Worm (Caenorhabditis elegans) whole organism, young adult: Measurements from ENCODE around the gene ceh-32.

Source experiments
- B0261.1 ChIP-seq: sonication (generic microtip); optimal IDR thresholded peaks from 2 replicates; lab custom pipeline; 2016; ENCODE audit warnings: mild to moderate bottlenecking, missing genetic modification characterization, moderate library complexity, missing compliant biosample characterization
- B0336.3 ChIP-seq: fragments of 200-800 bp; sonication (Bioruptor generic); IDR thresholded peaks from 2 replicates; pipeline ENCODE4 v1.3.6; 2022; ENCODE audit warnings: missing genetic modification characterization, missing compliant biosample characterization
- C17E4.6 ChIP-seq: fragments of 200-800 bp; sonication (Bioruptor generic); IDR thresholded peaks from 2 replicates; pipeline ENCODE4 v1.3.6; 2022; ENCODE audit warnings: missing genetic modification reagents, missing genetic modification characterization, missing compliant biosample characterization
- F22D6.2 ChIP-seq: sonication (generic microtip); optimal IDR thresholded peaks from 2 replicates; lab custom pipeline; 2016; ENCODE audit warnings: mild to moderate bottlenecking, missing genetic modification characterization, missing compliant biosample characterization
- Y67H2A.10 ChIP-seq: fragments of 200-800 bp; sonication (Bioruptor generic); conservative IDR thresholded peaks from 2 replicates; pipeline ENCODE4 v1.3.6; 2022; ENCODE audit warnings: missing genetic modification reagents, missing genetic modification characterization, missing compliant biosample characterization
- ama-1 ChIP-seq, 3 experiments: fragments of 150-350 bp in 1 of 3; sonication (generic microtip) in 2 of 3; optimal IDR thresholded peaks; 2 replicates each; lab custom pipeline; 2014 to 2018; ENCODE audit warnings: missing biosample characterization in 2 of 3, missing genetic modification characterization in 2 of 3, missing genetic modification reagents in 2 of 3
- attf-6 ChIP-seq: fragments of 200-800 bp; sonication (Bioruptor generic); IDR thresholded peaks from 2 replicates; pipeline ENCODE4 v1.3.6; 2022; ENCODE audit warnings: missing genetic modification reagents, missing genetic modification characterization, missing compliant biosample characterization
- bed-1 ChIP-seq: fragments of 200-800 bp; sonication (Bioruptor generic); IDR thresholded peaks from 2 replicates; pipeline ENCODE4 v1.3.6; 2022; ENCODE audit warnings: missing genetic modification reagents, missing genetic modification characterization, missing compliant biosample characterization
- ceh-40 ChIP-seq: fragments of 200-800 bp; sonication (Bioruptor generic); IDR thresholded peaks from 2 replicates; pipeline ENCODE4 v1.3.6; 2022; ENCODE audit warnings: missing genetic modification characterization, missing compliant biosample characterization
- fkh-3 ChIP-seq: sonication (generic microtip); optimal IDR thresholded peaks from 2 replicates; lab custom pipeline; 2016; ENCODE audit warnings: mild to moderate bottlenecking, missing genetic modification characterization, missing compliant biosample characterization
- him-1 ChIP-seq: sonication (generic microtip); optimal IDR thresholded peaks from 2 replicates; lab custom pipeline; 2016; ENCODE audit warnings: missing genotype, missing genetic modification reagents, missing genetic modification characterization, missing compliant biosample characterization
- hmg-1.2 ChIP-seq: fragments of 200-800 bp; sonication (Bioruptor generic); IDR thresholded peaks from 2 replicates; pipeline ENCODE4 v1.3.6; 2022; ENCODE audit warnings: missing genetic modification reagents, missing genetic modification characterization, missing compliant biosample characterization
- hsf-1 ChIP-seq: fragments of 200-800 bp; sonication (Bioruptor generic); IDR thresholded peaks from 2 replicates; pipeline ENCODE4 v1.3.6; 2022; ENCODE audit warnings: missing genetic modification reagents, missing genetic modification characterization, missing compliant biosample characterization
- lin-40 ChIP-seq: sonication (generic microtip); optimal IDR thresholded peaks from 2 replicates; lab custom pipeline; 2016; ENCODE audit warnings: missing genetic modification characterization, mild to moderate bottlenecking, missing compliant biosample characterization, missing genotype, missing genetic modification reagents
- lsl-1 ChIP-seq: fragments of 200-800 bp; sonication (Bioruptor generic); optimal IDR thresholded peaks from 2 replicates; lab custom pipeline; 2018; ENCODE audit warnings: mild to moderate bottlenecking, missing genetic modification characterization, moderate library complexity, missing compliant biosample characterization
- madf-8 ChIP-seq: fragments of 200-800 bp; sonication (Bioruptor generic); conservative IDR thresholded peaks from 2 replicates; pipeline ENCODE4 v1.3.6; 2022; ENCODE audit warnings: missing genetic modification reagents, missing genetic modification characterization, missing compliant biosample characterization
- nhr-120 ChIP-seq: fragments of 200-800 bp; sonication (Bioruptor generic); IDR thresholded peaks from 2 replicates; pipeline ENCODE4 v1.3.6; 2022; ENCODE audit warnings: missing genetic modification characterization, missing compliant biosample characterization
- nhr-80 ChIP-seq: sonication (generic microtip); optimal IDR thresholded peaks from 2 replicates; lab custom pipeline; 2016; ENCODE audit warnings: missing genetic modification characterization, missing compliant biosample characterization
- nhr-90 ChIP-seq: sonication (generic microtip); optimal IDR thresholded peaks from 2 replicates; lab custom pipeline; 2016; ENCODE audit warnings: missing genotype, mild to moderate bottlenecking, missing genetic modification characterization, missing compliant biosample characterization
- rpc-1 ChIP-seq, 2 experiments: fragments of 150-350 bp in 1 of 2; sonication (generic microtip) in 1 of 2; optimal IDR thresholded peaks; 2 replicates each; lab custom pipeline; 2014 to 2018; ENCODE audit warnings: missing biosample characterization in 1 of 2, missing genetic modification characterization in 1 of 2, missing genetic modification reagents in 1 of 2, missing genotype in 1 of 2
- sdz-38 ChIP-seq: sonication (generic microtip); optimal IDR thresholded peaks from 2 replicates; lab custom pipeline; 2016; ENCODE audit warnings: missing genotype, missing genetic modification characterization, missing compliant biosample characterization
- snpc-3.4 ChIP-seq: sonication (generic microtip); optimal IDR thresholded peaks from 2 replicates; lab custom pipeline; 2017; ENCODE audit warnings: missing genetic modification characterization, mild to moderate bottlenecking, missing compliant biosample characterization, antibody characterized with exemption, moderate library complexity, missing genotype, missing genetic modification reagents
- tbx-9 ChIP-seq: sonication (generic microtip); optimal IDR thresholded peaks from 2 replicates; lab custom pipeline; 2016; ENCODE audit warnings: borderline replicate concordance, missing genetic modification characterization, inconsistent platforms, missing compliant biosample characterization
- unc-130 ChIP-seq: sonication (generic microtip); optimal IDR thresholded peaks from 2 replicates; lab custom pipeline; 2016; ENCODE audit warnings: missing genetic modification reagents, missing genetic modification characterization, missing compliant biosample characterization
- ztf-18 ChIP-seq: sonication (generic microtip); optimal IDR thresholded peaks from 2 replicates; lab custom pipeline; 2016; ENCODE audit warnings: missing genotype, mild to moderate bottlenecking, missing genetic modification characterization, missing compliant biosample characterization
- ztf-25 ChIP-seq: fragments of 200-800 bp; sonication (Bioruptor generic); IDR thresholded peaks from 2 replicates; pipeline ENCODE4 v1.3.6; 2022; ENCODE audit warnings: missing genetic modification reagents, missing genetic modification characterization, missing compliant biosample characterization
- ztf-26 ChIP-seq: sonication (generic microtip); optimal IDR thresholded peaks from 2 replicates; lab custom pipeline; 2017; ENCODE audit warnings: missing genetic modification characterization, missing compliant biosample characterization

The ceh-32 gene

DNA sequence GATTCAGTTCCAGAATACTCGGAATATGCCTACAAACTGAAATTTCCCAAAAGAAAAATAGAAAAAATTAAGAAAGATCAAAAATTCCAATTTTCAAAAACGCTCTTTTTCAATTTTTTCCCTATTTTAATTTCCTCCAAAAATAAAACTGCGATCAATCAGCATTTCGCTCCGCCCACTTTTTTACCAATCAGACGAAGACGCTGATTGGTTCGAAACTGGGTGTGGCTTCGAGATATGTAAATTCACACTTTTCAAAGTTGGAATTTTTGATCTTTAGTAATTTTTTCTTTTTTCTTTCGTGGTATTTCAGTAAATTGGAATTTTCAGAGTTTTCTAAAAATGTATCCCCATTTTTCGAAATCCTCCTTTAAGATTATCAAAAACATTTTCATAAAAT is 28.2 kb downstream of the ceh-32 start (continued):
- TF ChIP-seq madf-8 (GFP tag; lab: Robert Waterston, UW) (no peak), nhr-90 (tag; lab: Kevin White, UChicago) (no peak)
- TF ChIP-seq, all 124 proteins: peak for 0

DNA sequence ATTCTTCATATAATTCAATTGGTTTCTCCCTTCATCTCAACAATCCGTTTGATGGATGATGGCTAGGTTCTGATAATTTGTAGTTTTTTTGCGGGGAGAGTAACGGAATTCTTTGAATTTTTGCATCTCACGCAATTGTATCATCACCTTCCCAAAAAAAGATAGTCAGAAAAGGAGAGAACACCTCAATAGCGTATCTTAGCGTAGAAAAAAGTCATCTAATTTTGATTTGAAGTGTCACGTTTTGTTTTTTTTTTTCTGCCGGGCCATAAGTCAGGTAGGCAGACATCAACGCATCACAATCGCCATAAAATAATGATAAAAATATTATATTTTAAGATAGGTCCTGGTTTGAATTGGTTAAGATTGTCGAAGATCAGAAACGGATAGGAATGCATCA is 28.7 kb downstream of the ceh-32 start:
- TF ChIP-seq ztf-25 (GFP tag; lab: Robert Waterston, UW) (no peak), lin-40 (tag; lab: Kevin White, UChicago) (peak; percentile 20)

DNA sequence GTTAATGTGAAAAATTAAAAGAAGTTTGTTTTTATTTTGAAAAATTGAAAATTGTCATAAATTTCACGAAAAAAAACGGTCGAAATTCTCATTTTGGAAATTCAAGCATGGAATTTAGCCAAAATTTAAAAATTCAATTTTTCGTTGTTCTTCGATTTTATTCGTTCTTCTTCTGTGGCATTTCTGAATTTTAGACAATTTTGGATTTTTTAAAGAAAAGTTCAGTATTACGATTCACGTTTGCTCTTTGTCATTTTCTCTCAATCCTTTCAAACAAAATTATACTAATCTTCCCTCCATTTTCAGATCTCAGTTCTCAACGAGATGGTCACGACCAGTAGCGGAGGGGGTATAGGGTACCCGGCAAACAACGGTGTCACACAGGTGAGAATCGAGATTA is 29.6 kb downstream of the ceh-32 start, which contains the start of gene ape-1:
Gene ape-1, plus strand, starts transcription at position 301 of the 400 bp plus-strand sequence.
- TF ChIP-seq ztf-26 (tag; lab: Kevin White, UChicago) (no peak), unc-130 (GFP tag; lab: Kevin White, UChicago) (no peak), nhr-120 (GFP tag; lab: Robert Waterston, UW) (no peak), F22D6.2 (no peak), ama-1 (optimal IDR thresholded peaks at IDR 0.05; lab: Kevin White, UChicago) (no peak), ama-1 (GFP tag; optimal IDR thresholded peaks at IDR 0.05; lab: Kevin White, UChicago) (no peak), madf-8 (GFP tag; lab: Robert Waterston, UW) (no peak), attf-6 (GFP tag; lab: Robert Waterston, UW) (no peak), bed-1 (GFP tag; lab: Robert Waterston, UW) (no peak), sdz-38 (tag; lab: Kevin White, UChicago) (no peak)

DNA sequence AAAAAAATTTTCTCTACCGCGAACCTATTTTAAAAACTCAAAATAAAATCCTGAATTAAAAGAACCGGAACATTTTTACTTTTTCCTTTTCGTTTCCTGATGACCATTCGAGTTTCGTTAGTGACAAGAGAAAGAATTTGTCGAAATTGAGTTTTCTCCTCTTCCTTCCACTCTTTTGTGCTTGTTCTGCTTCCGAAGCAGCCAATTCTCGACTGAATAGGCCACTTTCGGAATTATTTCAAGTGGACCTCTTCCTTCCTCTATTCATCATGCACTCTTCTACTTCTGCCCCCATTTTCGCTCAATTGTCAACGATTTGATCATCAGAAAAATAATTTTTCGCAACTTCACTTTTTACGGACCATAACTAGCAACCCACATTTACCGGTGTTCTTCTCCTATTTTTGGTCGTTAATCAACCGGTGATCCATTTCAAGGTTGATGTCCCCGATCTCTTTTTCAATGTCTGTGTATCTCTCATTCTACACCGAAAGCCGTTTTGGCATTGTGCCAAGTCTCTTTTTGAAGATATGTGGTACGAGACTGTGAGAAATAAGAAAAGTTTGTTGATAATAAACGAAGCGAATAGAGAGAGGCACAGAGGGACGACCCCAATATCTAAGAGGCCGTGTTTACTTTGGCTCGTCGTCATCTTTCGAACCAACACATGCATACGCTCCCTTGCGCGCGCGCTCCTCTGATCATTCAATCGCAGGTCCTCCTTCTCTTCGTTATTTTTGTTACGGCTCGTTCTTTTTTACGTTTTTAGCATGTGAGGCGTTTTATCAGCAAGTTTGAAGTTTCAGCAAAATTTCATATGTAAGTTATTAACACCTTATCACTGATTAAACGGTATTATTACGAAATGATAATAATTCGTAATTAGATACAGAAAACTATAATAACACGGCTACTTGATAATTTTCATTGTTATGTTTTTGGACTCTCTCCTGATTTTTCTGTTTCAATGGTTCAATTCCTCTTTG is 30.3 kb downstream of the ceh-32 start:
- TF ChIP-seq nhr-80 (tag; lab: Kevin White, UChicago), result peak; percentile 7
- TF ChIP-seq lsl-1, result no peak
- TF ChIP-seq, all 124 proteins: peak for 1

DNA sequence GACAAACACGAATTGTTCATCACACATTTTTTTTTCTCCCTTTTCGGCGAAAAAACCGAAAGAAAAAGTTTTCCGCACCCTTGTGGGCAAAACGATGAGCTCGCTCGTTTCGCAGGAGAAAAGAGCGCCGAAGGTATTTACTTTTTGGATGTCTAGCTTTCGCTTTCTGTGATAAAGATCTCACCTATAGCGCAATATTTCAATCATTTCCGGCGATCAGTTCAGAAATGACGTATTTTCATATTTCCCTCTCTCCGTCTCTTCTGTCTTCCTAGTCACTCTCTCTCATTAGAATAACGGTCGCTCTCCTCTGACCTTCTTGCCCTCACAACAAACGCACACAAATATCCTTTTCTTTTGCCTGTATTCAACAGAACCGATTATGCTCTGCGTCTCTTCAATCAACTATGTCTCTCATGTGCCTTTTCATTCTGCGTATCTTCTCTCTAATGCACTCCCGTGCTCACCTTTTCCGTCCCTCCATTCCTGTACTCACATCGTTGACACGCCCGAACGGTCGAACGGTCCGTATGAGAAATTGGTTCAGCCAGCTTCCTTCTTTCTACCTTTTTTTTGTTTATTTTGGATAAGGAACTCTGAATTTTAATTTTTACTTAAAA is 31.3 kb downstream of the ceh-32 start:
- TF ChIP-seq hmg-1.2 (GFP tag; lab: Robert Waterston, UW) (peak; percentile 90), Y67H2A.10 (no peak)
- TF ChIP-seq, all 124 proteins: peak for 1

DNA sequence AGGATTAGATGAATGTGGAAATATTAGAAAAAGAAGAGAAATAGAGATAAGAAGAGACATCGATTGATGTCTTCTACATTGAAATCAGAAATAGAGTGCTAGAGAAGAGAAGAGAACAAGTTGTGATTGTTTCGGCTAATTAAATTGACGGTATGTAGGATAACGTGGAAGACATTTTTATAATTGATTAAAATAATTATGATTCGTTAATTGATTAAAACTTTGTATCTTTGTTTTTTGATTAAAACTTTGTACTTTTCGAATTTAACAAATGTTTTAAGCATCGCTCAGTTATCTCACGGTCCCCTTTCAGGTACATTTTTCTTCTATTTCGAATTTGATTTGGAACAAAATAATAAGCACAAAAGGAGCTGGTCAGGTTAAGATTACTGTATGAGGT is 32.7 kb downstream of the ceh-32 start, which contains the start of gene lgc-44:
Gene lgc-44, minus strand, starts transcription at position 101 of the 400 bp plus-strand sequence.
- TF ChIP-seq tbx-9 (tag; lab: Kevin White, UChicago) (no peak), fkh-3 (no peak), snpc-3.4 (no peak), C17E4.6 (GFP tag; lab: Robert Waterston, UW) (no peak), rpc-1 (optimal IDR thresholded peaks at IDR 0.05; lab: Kevin White, UChicago) (no peak), rpc-1 (tag; optimal IDR thresholded peaks at IDR 0.05; lab: Kevin White, UChicago) (no peak), B0261.1 (tag; lab: Kevin White, UChicago) (no peak), ceh-40 (GFP tag; lab: Robert Waterston, UW) (no peak), ztf-18 (tag; lab: Kevin White, UChicago) (no peak), hsf-1 (GFP tag; lab: Robert Waterston, UW) (no peak), B0336.3 (GFP tag; lab: Robert Waterston, UW) (no peak), him-1 (tag; lab: Kevin White, UChicago) (no peak)
